Fruit fly (Drosophila melanogaster): ENCODE measurements around the gene Alg1.

Gene Alg1

dm6 chr3R:17809014-17809413 lies 1.9 kb downstream of the Alg1 start, which contains the start of gene Odj:
TSS of gene Odj (minus strand) at chr3R:17809222.
- TF ChIP-seq Myc (optimal IDR thresholded peaks at IDR 0.05) (no peak), psq (optimal IDR thresholded peaks at IDR 0.05) (no peak), ttk (optimal IDR thresholded peaks at IDR 0.05) (no peak), insv (optimal IDR thresholded peaks at IDR 0.05) (no peak), h (optimal IDR thresholded peaks at IDR 0.05) (no peak), Sin3A (optimal IDR thresholded peaks at IDR 0.05) (no peak)

- TF ChIP-seq Sin3A (optimal IDR thresholded peaks at IDR 0.05) (no peak), ttk (optimal IDR thresholded peaks at IDR 0.05) (no peak), h (optimal IDR thresholded peaks at IDR 0.05) (no peak), insv (optimal IDR thresholded peaks at IDR 0.05) (no peak), psq (optimal IDR thresholded peaks at IDR 0.05) (no peak), Myc (optimal IDR thresholded peaks at IDR 0.05) (no peak)
These were observed 3.8 kb downstream of the Alg1 start, which contains the start of gene CG17801 for dm6 chr3R:17807035-17807606. TSS of gene CG17801 (minus strand) at chr3R:17807085.

dm6 chr3R:17805092-17805491 lies 5.8 kb downstream of the Alg1 start, which contains the start of gene Nnk:
TSS of gene Nnk (minus strand) at chr3R:17805249.
- TF ChIP-seq insv (optimal IDR thresholded peaks at IDR 0.05) (no peak), h (optimal IDR thresholded peaks at IDR 0.05) (no peak), psq (optimal IDR thresholded peaks at IDR 0.05) (no peak)

- TF ChIP-seq Sin3A (optimal IDR thresholded peaks at IDR 0.05) (no peak), psq (optimal IDR thresholded peaks at IDR 0.05) (no peak), Myc (optimal IDR thresholded peaks at IDR 0.05) (no peak), ttk (optimal IDR thresholded peaks at IDR 0.05) (no peak), h (optimal IDR thresholded peaks at IDR 0.05) (no peak), insv (optimal IDR thresholded peaks at IDR 0.05) (no peak)
These were observed 7.9 kb downstream of the Alg1 start, which contains the start of gene CG17806 for dm6 chr3R:17803025-17803424. TSS of gene CG17806 (minus strand) at chr3R:17803260.

- no peak for TF ChIP-seq insv (optimal IDR thresholded peaks at IDR 0.05)
- no peak for TF ChIP-seq psq (optimal IDR thresholded peaks at IDR 0.05)
- TF ChIP-seq ttk (optimal IDR thresholded peaks at IDR 0.05), result no peak
- TF ChIP-seq Myc (optimal IDR thresholded peaks at IDR 0.05), result no peak
- TF ChIP-seq Sin3A (optimal IDR thresholded peaks at IDR 0.05), result no peak
- TF ChIP-seq h (optimal IDR thresholded peaks at IDR 0.05), result no peak
These were observed 9.7 kb downstream of the Alg1 start, which contains the start of gene CG17803 for dm6 chr3R:17801264-17801663. TSS of gene CG17803 (minus strand) at chr3R:17801512.

- TF ChIP-seq h (optimal IDR thresholded peaks at IDR 0.05) (no peak), psq (optimal IDR thresholded peaks at IDR 0.05) (no peak), insv (optimal IDR thresholded peaks at IDR 0.05) (no peak), Myc (optimal IDR thresholded peaks at IDR 0.05) (no peak), ttk (optimal IDR thresholded peaks at IDR 0.05) (no peak), Sin3A (optimal IDR thresholded peaks at IDR 0.05) (no peak)
These were observed 12.7 kb downstream of the Alg1 start, which contains the start of gene CG7379 for dm6 chr3R:17798211-17798737. TSS of gene CG7379 (minus strand) at chr3R:17798304.

- TF ChIP-seq Sin3A (optimal IDR thresholded peaks at IDR 0.05) (no peak), ttk (optimal IDR thresholded peaks at IDR 0.05) (no peak), Myc (optimal IDR thresholded peaks at IDR 0.05) (no peak), psq (optimal IDR thresholded peaks at IDR 0.05) (no peak), insv (optimal IDR thresholded peaks at IDR 0.05) (no peak), h (optimal IDR thresholded peaks at IDR 0.05) (no peak)
These were observed 15.3 kb downstream of the Alg1 start for dm6 chr3R:17795561-17796170.

- TF ChIP-seq Sin3A (optimal IDR thresholded peaks at IDR 0.05) (no peak), Myc (optimal IDR thresholded peaks at IDR 0.05) (no peak), ttk (optimal IDR thresholded peaks at IDR 0.05) (no peak), insv (optimal IDR thresholded peaks at IDR 0.05) (no peak), psq (optimal IDR thresholded peaks at IDR 0.05) (no peak), h (optimal IDR thresholded peaks at IDR 0.05) (no peak)
These were observed 15.9 kb downstream of the Alg1 start, which contains the start of gene pasi1 for dm6 chr3R:17795075-17795420. TSS of gene pasi1 (plus strand) at chr3R:17795075.

dm6 chr3R:17794335-17795074 lies 16.4 kb downstream of the Alg1 start, which contains the start of gene CG43102:
TSS of gene CG43102 (minus strand) at chr3R:17794490.
- TF ChIP-seq Sin3A (optimal IDR thresholded peaks at IDR 0.05) (no peak), insv (optimal IDR thresholded peaks at IDR 0.05) (no peak), h (optimal IDR thresholded peaks at IDR 0.05) (no peak), Myc (optimal IDR thresholded peaks at IDR 0.05) (no peak), psq (optimal IDR thresholded peaks at IDR 0.05) (no peak), ttk (optimal IDR thresholded peaks at IDR 0.05) (no peak)

- TF ChIP-seq ttk (optimal IDR thresholded peaks at IDR 0.05) (no peak), Myc (optimal IDR thresholded peaks at IDR 0.05) (no peak), insv (optimal IDR thresholded peaks at IDR 0.05) (no peak), psq (optimal IDR thresholded peaks at IDR 0.05) (no peak), Sin3A (optimal IDR thresholded peaks at IDR 0.05) (no peak), h (optimal IDR thresholded peaks at IDR 0.05) (no peak)
These were observed 17.6 kb downstream of the Alg1 start for dm6 chr3R:17793287-17793686.

dm6 chr3R:17789937-17790336 lies 21.0 kb downstream of the Alg1 start:
- no peak for TF ChIP-seq ttk (optimal IDR thresholded peaks at IDR 0.05)
- TF ChIP-seq insv (optimal IDR thresholded peaks at IDR 0.05), result no peak
- TF ChIP-seq psq (optimal IDR thresholded peaks at IDR 0.05), result no peak
- TF ChIP-seq Myc (optimal IDR thresholded peaks at IDR 0.05), result no peak
- TF ChIP-seq Sin3A (optimal IDR thresholded peaks at IDR 0.05), result no peak
- no peak for TF ChIP-seq h (optimal IDR thresholded peaks at IDR 0.05)

- TF ChIP-seq psq (optimal IDR thresholded peaks at IDR 0.05) (no peak), Sin3A (optimal IDR thresholded peaks at IDR 0.05) (no peak), insv (optimal IDR thresholded peaks at IDR 0.05) (no peak), h (optimal IDR thresholded peaks at IDR 0.05) (no peak), Myc (optimal IDR thresholded peaks at IDR 0.05) (no peak)
These were observed 23.2 kb downstream of the Alg1 start for dm6 chr3R:17787780-17788179.
